Worm (Caenorhabditis elegans) whole organism, mixed stage, embryonic: ENCODE measurements around the gene T22G5.3.

Source experiments
- ces-1 ChIP-seq: fragments of 150-350 bp; optimal IDR thresholded peaks from 2 replicates; lab custom pipeline; 2014; ENCODE audit warnings: missing biosample characterization, missing genetic modification reagents, missing genetic modification characterization
- mep-1 ChIP-seq: fragments of 150-350 bp; optimal IDR thresholded peaks from 2 replicates; lab custom pipeline; 2017; ENCODE audit warnings: missing biosample characterization, missing genetic modification reagents, missing genetic modification characterization, inconsistent platforms
- nhr-12 ChIP-seq: fragments of 150-350 bp; optimal IDR thresholded peaks from 2 replicates; lab custom pipeline; 2014; ENCODE audit warnings: missing biosample characterization, missing genetic modification characterization
- pha-4 ChIP-seq: fragments of 150-350 bp; optimal IDR thresholded peaks from 2 replicates; lab custom pipeline; 2018; ENCODE audit warnings: missing biosample characterization, missing genetic modification reagents, missing genetic modification characterization
- unc-39 ChIP-seq: fragments of 150-350 bp; optimal IDR thresholded peaks from 2 replicates; lab custom pipeline; 2014; ENCODE audit warnings: missing biosample characterization, missing genetic modification characterization
- unc-62 ChIP-seq: fragments of 150-350 bp; optimal IDR thresholded peaks from 2 replicates; lab custom pipeline; 2014; ENCODE audit warnings: missing biosample characterization, missing genetic modification reagents, missing genetic modification characterization
- ztf-11 ChIP-seq: fragments of 150-350 bp; optimal IDR thresholded peaks from 2 replicates; lab custom pipeline; 2014; ENCODE audit warnings: missing biosample characterization, missing genetic modification characterization

DNA sequence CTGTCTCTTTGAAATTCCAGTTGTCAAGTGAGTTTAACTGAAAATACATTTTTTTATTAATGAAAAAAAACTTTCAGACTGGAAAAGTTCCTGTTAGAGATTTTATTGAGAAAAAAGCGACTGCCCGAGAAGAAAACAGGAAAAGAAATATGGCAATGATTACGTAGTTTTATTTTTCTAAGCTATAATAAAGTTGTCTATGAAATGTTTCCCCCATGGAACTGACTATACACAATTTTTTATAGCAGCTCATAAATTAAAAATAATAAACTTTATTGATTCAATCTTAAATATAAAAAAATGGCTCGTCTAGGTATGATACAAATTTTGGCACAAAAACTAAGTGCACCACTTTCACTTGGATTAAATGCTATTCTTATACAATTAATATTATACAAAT is 21.8 kb downstream of the T22G5.3 start, which contains the start of gene C06B3.1:
- no peak for TF ChIP-seq unc-62 (GFP tag; lab: Kevin White, UChicago)
- no peak for TF ChIP-seq ztf-11 (tag; lab: Kevin White, UChicago)
- no peak for TF ChIP-seq mep-1 (tag; lab: Kevin White, UChicago)
- TF ChIP-seq pha-4 (tag; lab: Kevin White, UChicago) = no peak
- TF ChIP-seq nhr-12 = no peak
- no peak for TF ChIP-seq unc-39 (tag; lab: Kevin White, UChicago)
- TF ChIP-seq ces-1 (GFP tag; lab: Kevin White, UChicago) = no peak
